Worm (Caenorhabditis elegans) whole organism, late embryonic: ENCODE data around the gene grk-1.
A peak's percentile ranks its signal among the peaks of the same experiment; 100 is the strongest.

Experiments used
- C08G9.2 ChIP-seq: sonication (generic microtip); optimal IDR thresholded peaks from 2 replicates; lab custom pipeline; 2016; ENCODE audit warnings: mild to moderate bottlenecking, missing genetic modification characterization, moderate library complexity, missing compliant biosample characterization
- C38D4.7 ChIP-seq: fragments of 200-800 bp; sonication (Bioruptor generic); optimal IDR thresholded peaks from 2 replicates; lab custom pipeline; 2018; ENCODE audit warnings: mild to moderate bottlenecking, missing genetic modification characterization, moderate library complexity, missing compliant biosample characterization
- K02D7.2 ChIP-seq: sonication (generic microtip); optimal IDR thresholded peaks from 2 replicates; lab custom pipeline; 2017; ENCODE audit warnings: mild to moderate bottlenecking, missing genetic modification characterization, missing compliant biosample characterization
- T23F11.4 ChIP-seq: fragments of 200-800 bp; sonication (Bioruptor generic); optimal IDR thresholded peaks from 2 replicates; lab custom pipeline; 2018; ENCODE audit warnings: mild to moderate bottlenecking, missing genetic modification characterization, missing compliant biosample characterization
- Y22D7AL.16 ChIP-seq: sonication (generic microtip); optimal IDR thresholded peaks from 2 replicates; lab custom pipeline; 2016; ENCODE audit warnings: missing genetic modification characterization, missing compliant biosample characterization
- ahr-1 ChIP-seq: sonication (generic microtip); optimal IDR thresholded peaks from 2 replicates; lab custom pipeline; 2016; ENCODE audit warnings: missing genetic modification characterization, missing compliant biosample characterization
- ama-1 ChIP-seq: fragments of 150-350 bp; optimal IDR thresholded peaks from 2 replicates; lab custom pipeline; 2014
- ceh-14 ChIP-seq: sonication (generic microtip); optimal IDR thresholded peaks from 2 replicates; lab custom pipeline; 2016; ENCODE audit warnings: missing genotype, missing genetic modification characterization, missing compliant biosample characterization
- ceh-18 ChIP-seq: sonication (generic microtip); optimal IDR thresholded peaks from 2 replicates; lab custom pipeline; 2016; ENCODE audit warnings: missing genetic modification characterization, missing compliant biosample characterization
- ceh-19 ChIP-seq: fragments of 200-800 bp; sonication (Bioruptor generic); optimal IDR thresholded peaks from 2 replicates; lab custom pipeline; 2018; ENCODE audit warnings: mild to moderate bottlenecking, missing genetic modification characterization, missing compliant biosample characterization
- ceh-2 ChIP-seq: sonication (generic microtip); optimal IDR thresholded peaks from 2 replicates; lab custom pipeline; 2016; ENCODE audit warnings: missing genotype, missing genetic modification characterization, missing compliant biosample characterization
- ceh-22 ChIP-seq: sonication (generic microtip); optimal IDR thresholded peaks from 2 replicates; lab custom pipeline; 2017; ENCODE audit warnings: missing biosample characterization, missing genetic modification characterization
- ceh-24 ChIP-seq: sonication (generic microtip); optimal IDR thresholded peaks from 2 replicates; lab custom pipeline; 2016; ENCODE audit warnings: mild to moderate bottlenecking, missing genetic modification characterization, missing compliant biosample characterization
- ceh-30 ChIP-seq: fragments of 150-350 bp; optimal IDR thresholded peaks from 2 replicates; lab custom pipeline; 2014; ENCODE audit warnings: missing biosample characterization, missing genetic modification characterization
- ceh-31 ChIP-seq: sonication (generic microtip); optimal IDR thresholded peaks from 2 replicates; lab custom pipeline; 2016; ENCODE audit warnings: missing genetic modification characterization, missing compliant biosample characterization
- ceh-34 ChIP-seq: sonication (generic microtip); optimal IDR thresholded peaks from 2 replicates; lab custom pipeline; 2016; ENCODE audit warnings: mild to moderate bottlenecking, missing genetic modification characterization, missing compliant biosample characterization
- ceh-48 ChIP-seq: sonication (generic microtip); optimal IDR thresholded peaks from 2 replicates; lab custom pipeline; 2016; ENCODE audit warnings: missing genetic modification characterization, inconsistent platforms, missing compliant biosample characterization
- che-1 ChIP-seq: sonication (generic microtip); optimal IDR thresholded peaks from 2 replicates; lab custom pipeline; 2016; ENCODE audit warnings: mild to moderate bottlenecking, missing genetic modification characterization, missing compliant biosample characterization
- dmd-4 ChIP-seq: sonication (generic microtip); optimal IDR thresholded peaks from 2 replicates; lab custom pipeline; 2016; ENCODE audit warnings: borderline replicate concordance, missing genetic modification characterization, missing compliant biosample characterization
- dve-1 ChIP-seq: sonication (generic microtip); optimal IDR thresholded peaks from 2 replicates; lab custom pipeline; 2017; ENCODE audit warnings: antibody characterized with exemption, mild to moderate bottlenecking, missing genetic modification characterization, missing compliant biosample characterization
- elt-2 ChIP-seq: sonication (generic microtip); optimal IDR thresholded peaks from 2 replicates; lab custom pipeline; 2016; ENCODE audit warnings: missing genetic modification reagents, missing genetic modification characterization, missing compliant biosample characterization
- ets-4 ChIP-seq: sonication (generic microtip); optimal IDR thresholded peaks from 2 replicates; lab custom pipeline; 2016; ENCODE audit warnings: missing genetic modification characterization, missing compliant biosample characterization
- eyg-1 ChIP-seq: sonication (generic microtip); optimal IDR thresholded peaks from 2 replicates; lab custom pipeline; 2016; ENCODE audit warnings: missing genotype, missing genetic modification characterization, missing compliant biosample characterization
- fax-1 ChIP-seq: sonication (generic microtip); optimal IDR thresholded peaks from 2 replicates; lab custom pipeline; 2016; ENCODE audit warnings: missing genotype, missing genetic modification characterization, missing compliant biosample characterization
- fkh-10 ChIP-seq: fragments of 150-350 bp; optimal IDR thresholded peaks from 2 replicates; lab custom pipeline; 2014; ENCODE audit warnings: missing biosample characterization, missing genetic modification reagents, missing genetic modification characterization
- fkh-6 ChIP-seq: sonication (generic microtip); optimal IDR thresholded peaks from 2 replicates; lab custom pipeline; 2016; ENCODE audit warnings: missing genetic modification characterization, missing compliant biosample characterization
- gmeb-2 ChIP-seq: sonication (generic microtip); optimal IDR thresholded peaks from 2 replicates; lab custom pipeline; 2016; ENCODE audit warnings: missing genetic modification characterization, inconsistent platforms, missing compliant biosample characterization
- hlh-13 ChIP-seq: fragments of 200-800 bp; sonication (Bioruptor generic); optimal IDR thresholded peaks from 2 replicates; lab custom pipeline; 2018; ENCODE audit warnings: mild to moderate bottlenecking, missing genetic modification characterization, missing compliant biosample characterization
- hlh-15 ChIP-seq: sonication (generic microtip); optimal IDR thresholded peaks from 2 replicates; lab custom pipeline; 2016; ENCODE audit warnings: missing genetic modification characterization, missing compliant biosample characterization
- hlh-6 ChIP-seq: sonication (generic microtip); optimal IDR thresholded peaks from 2 replicates; lab custom pipeline; 2016; ENCODE audit warnings: missing genotype, missing genetic modification characterization, missing compliant biosample characterization
- hlh-8 ChIP-seq: sonication (generic microtip); optimal IDR thresholded peaks from 2 replicates; lab custom pipeline; 2016; ENCODE audit warnings: missing genotype, missing genetic modification characterization, missing compliant biosample characterization
- nfya-1 ChIP-seq: sonication (generic microtip); optimal IDR thresholded peaks from 2 replicates; lab custom pipeline; 2017; ENCODE audit warnings: missing genetic modification characterization, mild to moderate bottlenecking, missing compliant biosample characterization, antibody characterized with exemption, moderate library complexity
- nhr-11 ChIP-seq: fragments of 150-350 bp; optimal IDR thresholded peaks from 2 replicates; lab custom pipeline; 2014; ENCODE audit warnings: missing biosample characterization, missing genetic modification characterization
- nhr-232 ChIP-seq: sonication (generic microtip); optimal IDR thresholded peaks from 2 replicates; lab custom pipeline; 2016; ENCODE audit warnings: missing genetic modification characterization, missing compliant biosample characterization
- odd-2 ChIP-seq: sonication (generic microtip); optimal IDR thresholded peaks from 2 replicates; lab custom pipeline; 2017; ENCODE audit warnings: antibody characterized with exemption, mild to moderate bottlenecking, missing genetic modification characterization, missing compliant biosample characterization
- pag-3 ChIP-seq: sonication (generic microtip); optimal IDR thresholded peaks from 2 replicates; lab custom pipeline; 2016; ENCODE audit warnings: missing compliant biosample characterization, missing genetic modification characterization, borderline replicate concordance
- pat-9 ChIP-seq: fragments of 200-800 bp; sonication (Bioruptor generic); optimal IDR thresholded peaks from 2 replicates; lab custom pipeline; 2018; ENCODE audit warnings: mild to moderate bottlenecking, missing genetic modification characterization, moderate library complexity, missing compliant biosample characterization
- pha-2 ChIP-seq: sonication (generic microtip); optimal IDR thresholded peaks from 2 replicates; lab custom pipeline; 2017; ENCODE audit warnings: mild to moderate bottlenecking, missing genetic modification characterization, missing compliant biosample characterization
- pha-4 ChIP-seq: fragments of 150-350 bp; optimal IDR thresholded peaks from 2 replicates; lab custom pipeline; 2018; ENCODE audit warnings: missing biosample characterization, missing genetic modification reagents, missing genetic modification characterization
- pqm-1 ChIP-seq: sonication (generic microtip); optimal IDR thresholded peaks from 2 replicates; lab custom pipeline; 2016; ENCODE audit warnings: missing genetic modification characterization, missing compliant biosample characterization
- pros-1 ChIP-seq: fragments of 150-350 bp; optimal IDR thresholded peaks from 2 replicates; lab custom pipeline; 2014; ENCODE audit warnings: missing biosample characterization, missing genetic modification reagents, missing genetic modification characterization
- ref-2 ChIP-seq: sonication (generic microtip); optimal IDR thresholded peaks from 2 replicates; lab custom pipeline; 2016; ENCODE audit warnings: missing genetic modification characterization, missing compliant biosample characterization
- syd-9 ChIP-seq: sonication (generic microtip); optimal IDR thresholded peaks from 2 replicates; lab custom pipeline; 2016; ENCODE audit warnings: mild to moderate bottlenecking, missing genetic modification characterization, moderate library complexity, missing compliant biosample characterization
- tbx-2 ChIP-seq: sonication (generic microtip); optimal IDR thresholded peaks from 2 replicates; lab custom pipeline; 2016; ENCODE audit warnings: missing genetic modification characterization, missing compliant biosample characterization
- tbx-7 ChIP-seq: sonication (generic microtip); optimal IDR thresholded peaks from 2 replicates; lab custom pipeline; 2016; ENCODE audit warnings: missing genotype, missing genetic modification characterization, missing compliant biosample characterization
- unc-42 ChIP-seq: sonication (generic microtip); optimal IDR thresholded peaks from 2 replicates; lab custom pipeline; 2016; ENCODE audit warnings: missing genotype, missing genetic modification characterization, missing compliant biosample characterization
- unc-55 ChIP-seq: sonication (generic microtip); optimal IDR thresholded peaks from 2 replicates; lab custom pipeline; 2017; ENCODE audit warnings: missing biosample characterization, missing genetic modification reagents, missing genetic modification characterization
- unc-86 ChIP-seq: sonication (generic microtip); optimal IDR thresholded peaks from 2 replicates; lab custom pipeline; 2016; ENCODE audit warnings: missing genetic modification characterization, missing compliant biosample characterization
- zip-5 ChIP-seq: sonication (generic microtip); optimal IDR thresholded peaks from 2 replicates; lab custom pipeline; 2016; ENCODE audit warnings: missing genetic modification characterization, missing compliant biosample characterization
- ztf-16 ChIP-seq: sonication (generic microtip); optimal IDR thresholded peaks from 2 replicates; lab custom pipeline; 2017; ENCODE audit warnings: missing genetic modification characterization, missing compliant biosample characterization

grk-1 gene

ce11 chrX:10027556-10027955, 28.5 kb upstream of the grk-1 start, which contains the start of gene mkk-4:
mkk-4 (plus strand) TSS chrX:10027856.
- TF ChIP-seq ztf-16 (tag; lab: Kevin White, UChicago) (no peak), fkh-6 (no peak), tbx-7 (tag; lab: Kevin White, UChicago) (no peak), ceh-24 (tag; lab: Kevin White, UChicago) (no peak), ceh-48 (tag; lab: Kevin White, UChicago) (no peak), pha-4 (tag; lab: Kevin White, UChicago) (no peak), odd-2 (tag; lab: Kevin White, UChicago) (no peak), fax-1 (tag; lab: Kevin White, UChicago) (no peak), ets-4 (tag; lab: Kevin White, UChicago) (no peak), pqm-1 (no peak), ahr-1 (tag; lab: Kevin White, UChicago) (no peak), pha-2 (no peak), gmeb-2 (tag; lab: Kevin White, UChicago) (no peak), nhr-232 (tag; lab: Kevin White, UChicago) (no peak), ceh-19 (GFP tag; lab: Kevin White, UChicago) (no peak), syd-9 (tag; lab: Kevin White, UChicago) (no peak), ref-2 (no peak), unc-55 (GFP tag; lab: Kevin White, UChicago) (no peak), ama-1 (lab: Kevin White, UChicago) (no peak)

ce11 chrX:10026347-10026746, 27.3 kb upstream of the grk-1 start:
- no peak for TF ChIP-seq Y22D7AL.16 (tag; lab: Kevin White, UChicago)
- no peak for TF ChIP-seq gmeb-2 (tag; lab: Kevin White, UChicago)
- no peak for TF ChIP-seq zip-5
- TF ChIP-seq ceh-30 (tag; lab: Kevin White, UChicago), result no peak
- no peak for TF ChIP-seq nhr-232 (tag; lab: Kevin White, UChicago)
- TF ChIP-seq ets-4 (tag; lab: Kevin White, UChicago), result no peak
- TF ChIP-seq hlh-8 (tag; lab: Kevin White, UChicago), result no peak
- TF ChIP-seq ama-1 (lab: Kevin White, UChicago), result no peak
- TF ChIP-seq K02D7.2 (tag; lab: Kevin White, UChicago), result no peak
- TF ChIP-seq ceh-31 (tag; lab: Kevin White, UChicago), result peak; percentile 46
- TF ChIP-seq elt-2 (tag; lab: Kevin White, UChicago), result no peak
- no peak for TF ChIP-seq fkh-6
- no peak for TF ChIP-seq hlh-13 (GFP tag; lab: Kevin White, UChicago)
- TF ChIP-seq dve-1 (tag; lab: Kevin White, UChicago), result no peak
- TF ChIP-seq ceh-22 (tag; lab: Kevin White, UChicago), result no peak
- TF ChIP-seq hlh-6 (tag; lab: Kevin White, UChicago), result no peak
- no peak for TF ChIP-seq ceh-19 (GFP tag; lab: Kevin White, UChicago)
- TF ChIP-seq unc-42 (tag; lab: Kevin White, UChicago), result peak; percentile 61
- TF ChIP-seq unc-55 (GFP tag; lab: Kevin White, UChicago), result peak; percentile 10
- TF ChIP-seq tbx-7 (tag; lab: Kevin White, UChicago), result no peak
- peak; percentile 65 for TF ChIP-seq ceh-18 (tag; lab: Kevin White, UChicago)
- no peak for TF ChIP-seq ceh-24 (tag; lab: Kevin White, UChicago)
- no peak for TF ChIP-seq T23F11.4 (GFP tag; lab: Kevin White, UChicago)
- TF ChIP-seq nfya-1 (tag; lab: Kevin White, UChicago), result peak; percentile 5
- no peak for TF ChIP-seq hlh-15 (tag; lab: Kevin White, UChicago)
- TF ChIP-seq nhr-11 (tag; lab: Kevin White, UChicago), result no peak
- no peak for TF ChIP-seq C08G9.2 (tag; lab: Kevin White, UChicago)
- no peak for TF ChIP-seq pag-3 (tag; lab: Kevin White, UChicago)
- TF ChIP-seq C38D4.7 (GFP tag; lab: Kevin White, UChicago), result no peak
- peak; percentile 33 for TF ChIP-seq ref-2
- no peak for TF ChIP-seq pat-9 (tag; lab: Kevin White, UChicago)
- no peak for TF ChIP-seq ceh-14
- TF ChIP-seq unc-86 (tag; lab: Kevin White, UChicago), result no peak
- no peak for TF ChIP-seq pros-1 (tag; lab: Kevin White, UChicago)
- TF ChIP-seq ahr-1 (tag; lab: Kevin White, UChicago), result no peak
- TF ChIP-seq fkh-10 (GFP tag; lab: Kevin White, UChicago), result no peak
- TF ChIP-seq pqm-1, result no peak
- TF ChIP-seq ceh-2 (tag; lab: Kevin White, UChicago), result no peak
- TF ChIP-seq fax-1 (tag; lab: Kevin White, UChicago), result no peak
- no peak for TF ChIP-seq che-1 (tag; lab: Kevin White, UChicago)
- TF ChIP-seq ceh-34 (tag; lab: Kevin White, UChicago), result peak; percentile 64
- TF ChIP-seq tbx-2 (tag; lab: Kevin White, UChicago), result peak; percentile 10
- peak; percentile 60 for TF ChIP-seq ceh-48 (tag; lab: Kevin White, UChicago)
- TF ChIP-seq dmd-4 (tag; lab: Kevin White, UChicago), result no peak
- no peak for TF ChIP-seq eyg-1 (tag; lab: Kevin White, UChicago)
